Fruit fly (Drosophila melanogaster): Measurements from ENCODE around the gene Gabat.

The Gabat gene

DNA sequence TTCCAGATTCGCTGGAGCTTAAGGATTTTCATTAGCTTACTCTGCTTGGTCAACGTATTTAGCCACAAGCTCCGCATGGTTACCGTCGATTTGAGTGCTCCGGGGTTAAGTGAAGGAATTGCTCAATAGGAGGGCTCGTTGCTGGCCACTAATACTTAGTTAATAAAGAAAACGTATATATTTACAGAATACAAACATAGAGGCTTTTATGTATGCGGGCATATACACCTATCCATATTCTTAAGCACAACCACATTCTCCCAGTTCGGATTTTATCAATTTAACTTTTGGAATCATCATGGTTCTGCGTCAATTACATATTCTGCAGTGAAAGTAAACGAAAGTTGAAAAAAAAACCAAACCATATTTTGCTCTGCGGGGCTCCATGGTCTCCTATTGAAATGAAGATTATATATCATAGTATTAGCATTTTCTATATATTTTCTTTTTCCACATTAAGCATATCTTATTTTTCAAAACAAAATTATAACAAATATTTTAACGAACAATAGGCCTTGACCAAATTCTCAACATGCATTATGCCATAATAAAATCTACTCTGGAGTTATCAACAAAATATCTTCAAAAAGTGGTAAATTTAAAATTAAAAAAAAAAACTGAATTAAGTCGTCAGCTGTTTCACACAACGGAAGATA lies at the start of gene Gabat, which contains the start of gene Tom20:
Gene Gabat, minus strand, starts transcription at position 606 of the 656 bp plus-strand sequence.
Gene Tom20, plus strand, starts transcription at position 564 of the 656 bp plus-strand sequence.
- TF ChIP-seq Eip78C (GFP tag) (peak; percentile 68), CG6854 (GFP tag; optimal IDR thresholded peaks at IDR 0.05) (no peak)

DNA sequence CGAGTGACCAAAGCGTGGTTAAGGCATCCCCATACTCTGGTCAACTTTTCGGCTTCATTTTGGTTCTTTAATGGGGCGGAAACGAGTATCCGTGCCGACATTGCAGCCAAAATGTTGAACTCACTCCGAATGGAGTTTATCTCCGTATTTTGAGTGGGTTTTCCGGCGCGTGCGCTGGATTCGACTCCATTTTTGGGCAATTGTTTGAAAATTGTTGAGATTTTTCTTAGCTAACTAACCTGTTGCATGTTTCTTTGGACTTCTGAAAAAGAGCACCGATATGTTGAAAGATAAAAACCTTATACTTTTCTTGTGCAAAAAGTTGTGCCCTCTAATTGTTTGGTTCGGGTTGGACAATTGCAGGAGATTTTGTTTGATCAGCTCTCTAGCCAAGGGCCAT lies 36.1 kb upstream of the Gabat start:
- no peak for TF ChIP-seq CG6163 (GFP tag; IDR thresholded peaks at IDR 0.05)
- TF ChIP-seq Smox (GFP tag; optimal IDR thresholded peaks at IDR 0.05), result no peak
- no peak for TF ChIP-seq acj6 (GFP tag; optimal IDR thresholded peaks at IDR 0.05)
- no peak for TF ChIP-seq CG6792 (GFP tag; optimal IDR thresholded peaks at IDR 0.05)
- no peak for TF ChIP-seq CG11762 (GFP tag; optimal IDR thresholded peaks at IDR 0.05; ENCODE audit: insufficient read depth)
- TF ChIP-seq CG8119 (GFP tag; IDR thresholded peaks at IDR 0.05), result no peak
- TF ChIP-seq fd85E (GFP tag; optimal IDR thresholded peaks at IDR 0.05), result no peak
- no peak for TF ChIP-seq salr (GFP tag; optimal IDR thresholded peaks at IDR 0.05)
- TF ChIP-seq CG11902 (GFP tag; optimal IDR thresholded peaks at IDR 0.05), result no peak
- TF ChIP-seq CG31627 (GFP tag; optimal IDR thresholded peaks at IDR 0.05), result no peak
- TF ChIP-seq ss (GFP tag; optimal IDR thresholded peaks at IDR 0.05), result no peak
- no peak for TF ChIP-seq esn (GFP tag; optimal IDR thresholded peaks at IDR 0.05)
- TF ChIP-seq topi (GFP tag; optimal IDR thresholded peaks at IDR 0.05), result no peak
- TF ChIP-seq CG6808 (GFP tag; optimal IDR thresholded peaks at IDR 0.05), result no peak
- TF ChIP-seq CG7368 (GFP tag; optimal IDR thresholded peaks at IDR 0.05), result no peak

DNA sequence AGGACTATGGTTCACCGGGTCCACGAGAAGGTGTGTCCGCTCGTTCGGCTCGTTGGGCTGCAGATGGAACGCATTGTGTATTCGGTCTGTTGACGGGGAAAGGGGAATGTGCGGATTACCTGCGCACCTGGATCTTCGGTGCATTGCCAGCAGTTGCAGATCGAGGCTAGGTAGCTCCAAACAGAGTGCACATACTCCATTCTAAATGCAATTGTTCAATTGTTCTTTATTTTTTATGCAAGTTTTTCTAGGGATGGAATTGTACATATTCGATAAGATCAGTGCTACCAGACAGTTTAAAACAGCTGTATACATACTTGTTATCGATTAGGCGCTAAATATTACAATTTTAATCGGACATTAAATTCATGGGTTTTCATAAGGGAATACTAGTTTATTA lies 28.3 kb upstream of the Gabat start, which contains the start of gene Lamtor1:
Gene Lamtor1, minus strand, starts transcription at position 268 of the 400 bp plus-strand sequence.
- TF ChIP-seq Ets96B (tag; optimal IDR thresholded peaks at IDR 0.05) (no peak), CG16779 (tag; optimal IDR thresholded peaks at IDR 0.05) (no peak), CG6808 (GFP tag; optimal IDR thresholded peaks at IDR 0.05) (no peak), CG1621 (tag; optimal IDR thresholded peaks at IDR 0.05) (no peak)

DNA sequence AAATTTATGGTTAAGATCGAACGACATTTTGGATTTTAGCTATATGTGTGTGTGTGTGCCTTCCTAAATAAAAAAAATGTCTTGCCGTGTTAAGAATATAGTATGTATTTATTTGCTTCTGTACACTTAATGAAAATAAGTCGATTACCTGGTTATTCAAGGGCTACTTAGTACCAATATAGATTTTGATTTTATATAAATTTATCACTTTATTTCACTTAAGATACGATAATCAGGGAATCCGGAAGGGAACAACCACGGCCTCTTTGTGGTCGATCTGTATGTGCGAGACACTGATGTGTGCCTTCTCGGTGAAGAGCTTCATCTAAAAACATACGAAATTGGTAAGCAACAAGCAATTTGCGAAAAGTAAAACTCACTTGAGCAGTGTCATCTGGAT lies 27.2 kb upstream of the Gabat start, which contains the start of gene CG14183:
Gene CG14183, minus strand, starts transcription at position 101 of the 400 bp plus-strand sequence.
- TF ChIP-seq dsx (GFP tag; optimal IDR thresholded peaks at IDR 0.05; ENCODE audit: poor library complexity, severe bottlenecking), result no peak
- no peak for TF ChIP-seq CG31627 (GFP tag; optimal IDR thresholded peaks at IDR 0.05)
- TF ChIP-seq CG16779 (tag; optimal IDR thresholded peaks at IDR 0.05), result no peak
- TF ChIP-seq topi (GFP tag; optimal IDR thresholded peaks at IDR 0.05), result no peak
- TF ChIP-seq CG1621 (tag; optimal IDR thresholded peaks at IDR 0.05), result no peak
- TF ChIP-seq CG11294 (GFP tag; IDR thresholded peaks at IDR 0.05), result no peak
- TF ChIP-seq vri (GFP tag; optimal IDR thresholded peaks at IDR 0.05), result no peak
- no peak for TF ChIP-seq spab (GFP tag; optimal IDR thresholded peaks at IDR 0.05)
- TF ChIP-seq CG32006 (GFP tag; optimal IDR thresholded peaks at IDR 0.05), result no peak
- TF ChIP-seq pdm3 (GFP tag; optimal IDR thresholded peaks at IDR 0.05), result no peak
- no peak for TF ChIP-seq Hr38 (GFP tag; optimal IDR thresholded peaks at IDR 0.05)
- no peak for TF ChIP-seq CG34406 (GFP tag; optimal IDR thresholded peaks at IDR 0.05)
- no peak for TF ChIP-seq dac (GFP tag; optimal IDR thresholded peaks at IDR 0.05)
- TF ChIP-seq fd85E (GFP tag; optimal IDR thresholded peaks at IDR 0.05), result no peak
- TF ChIP-seq fkh (GFP tag; optimal IDR thresholded peaks at IDR 0.05), result no peak
- no peak for TF ChIP-seq CG3032 (tag; optimal IDR thresholded peaks at IDR 0.05)
